Worm (Caenorhabditis elegans): ENCODE measurements around the gene tmed-4.
A peak's percentile ranks its signal among the peaks of the same experiment; 100 is the strongest.
"Not testable (repeated sequence)": the region's sequence is repeated elsewhere in the genome, so short reads cannot be mapped to it uniquely, and the experiment has no call there.

Gene tmed-4

ce11 chrV:19958744-19959143 lies 9.9 kb upstream of the tmed-4 start, which contains the start of gene srh-172:
TSS of gene srh-172 (plus strand) at chrV:19959044.
- TF ChIP-seq fkh-8 (tag; optimal IDR thresholded peaks at IDR 0.05), result no peak
- TF ChIP-seq snpc-4 (tag; optimal IDR thresholded peaks at IDR 0.05), result no peak

- peak; percentile 34 for TF ChIP-seq nhr-19 (GFP tag; conservative IDR thresholded peaks at IDR 0.05)
- TF ChIP-seq isw-1 (GFP tag; IDR thresholded peaks at IDR 0.05), result no peak
- no peak for TF ChIP-seq elt-2 (tag; optimal IDR thresholded peaks at IDR 0.05)
- TF ChIP-seq nhr-20 (tag; optimal IDR thresholded peaks at IDR 0.05), result peak; percentile 64
- TF ChIP-seq nhr-71 (tag; optimal IDR thresholded peaks at IDR 0.05), result no peak
- TF ChIP-seq irx-1 (tag; optimal IDR thresholded peaks at IDR 0.05), result no peak
- TF ChIP-seq elt-3 (tag; optimal IDR thresholded peaks at IDR 0.05), result no peak
- TF ChIP-seq zag-1 (tag; optimal IDR thresholded peaks at IDR 0.05), result no peak
- no peak for TF ChIP-seq snu-23 (GFP tag; optimal IDR thresholded peaks at IDR 0.05)
- peak; percentile 2 for TF ChIP-seq blmp-1 (tag; optimal IDR thresholded peaks at IDR 0.05)
- no peak for TF ChIP-seq nhr-85 (tag)
- TF ChIP-seq ztf-11 (tag; optimal IDR thresholded peaks at IDR 0.05), result no peak
- TF ChIP-seq F16B12.6 (tag; optimal IDR thresholded peaks at IDR 0.05), result no peak
- no peak for TF ChIP-seq nhr-28 (tag; optimal IDR thresholded peaks at IDR 0.05)
Observed at ce11 chrV:19955171-19955570, 6.3 kb upstream of the tmed-4 start, which contains the start of gene abhd-3.1. TSS of gene abhd-3.1 (plus strand) at chrV:19955488.

ce11 chrV:19954491-19954890 lies 5.6 kb upstream of the tmed-4 start:
- no peak for TF ChIP-seq aly-2 (tag; optimal IDR thresholded peaks at IDR 0.05)
- TF ChIP-seq ces-1 (GFP tag; optimal IDR thresholded peaks at IDR 0.05), result no peak
- no peak for TF ChIP-seq vab-15 (tag; optimal IDR thresholded peaks at IDR 0.05)
- TF ChIP-seq mab-9 (GFP tag; IDR thresholded peaks at IDR 0.05), result no peak
- TF ChIP-seq snpc-4 (tag; optimal IDR thresholded peaks at IDR 0.05), result no peak
- no peak for TF ChIP-seq efl-1 (optimal IDR thresholded peaks at IDR 0.05)
- TF ChIP-seq efl-1 (GFP tag; optimal IDR thresholded peaks at IDR 0.05 in 1 of 2), result peak in 1 of 2 experiments; percentile 57
- peak; percentile 15 for TF ChIP-seq alr-1 (tag; optimal IDR thresholded peaks at IDR 0.05; ENCODE audit: borderline replicate concordance)
- no peak for TF ChIP-seq ceh-63 (GFP tag; optimal IDR thresholded peaks at IDR 0.05)
- no peak for TF ChIP-seq fos-1 (tag; optimal IDR thresholded peaks at IDR 0.05)

- TF ChIP-seq ceh-8 (GFP tag; optimal IDR thresholded peaks at IDR 0.05); aly-2 (tag; optimal IDR thresholded peaks at IDR 0.05); F16B12.6 (tag; optimal IDR thresholded peaks at IDR 0.05): not testable (repeated sequence)
Observed at ce11 chrV:19949721-19950120, 828 bp upstream of the tmed-4 start, which contains the start of gene Y60A3A.8. TSS of gene Y60A3A.8 (plus strand) at chrV:19949978.

ce11 chrV:19946529-19946928 lies 2.4 kb downstream of the tmed-4 start, which contains the start of gene dhs-24:
TSS of gene dhs-24 (minus strand) at chrV:19946629.
- TF ChIP-seq pax-3 (tag; optimal IDR thresholded peaks at IDR 0.05), result no peak
- TF ChIP-seq ceh-88 (GFP tag; IDR thresholded peaks at IDR 0.05), result no peak
- no peak for TF ChIP-seq nhr-76 (tag; optimal IDR thresholded peaks at IDR 0.05)
- TF ChIP-seq isw-1 (GFP tag; IDR thresholded peaks at IDR 0.05), result no peak
- no peak for TF ChIP-seq ets-5 (GFP tag; IDR thresholded peaks at IDR 0.05)
- TF ChIP-seq ama-1 (optimal IDR thresholded peaks at IDR 0.05), result no peak
- TF ChIP-seq nhr-20 (tag; optimal IDR thresholded peaks at IDR 0.05), result no peak
- TF ChIP-seq sup-37 (GFP tag; optimal IDR thresholded peaks at IDR 0.05), result no peak
- no peak for TF ChIP-seq snpc-4 (tag; optimal IDR thresholded peaks at IDR 0.05)
- TF ChIP-seq snu-23 (GFP tag; optimal IDR thresholded peaks at IDR 0.05), result no peak
- TF ChIP-seq sox-4 (tag; optimal IDR thresholded peaks at IDR 0.05), result no peak
- no peak for TF ChIP-seq swsn-7 (tag; optimal IDR thresholded peaks at IDR 0.05)
- no peak for TF ChIP-seq nhr-85 (tag)
- TF ChIP-seq unc-30 (tag; optimal IDR thresholded peaks at IDR 0.05), result no peak
- TF ChIP-seq fos-1 (tag; optimal IDR thresholded peaks at IDR 0.05), result no peak
- TF ChIP-seq lin-35 (GFP tag; optimal IDR thresholded peaks at IDR 0.05), result no peak
- TF ChIP-seq lir-3 (tag; optimal IDR thresholded peaks at IDR 0.05; ENCODE audit: poor library complexity), result no peak
- TF ChIP-seq sptf-1 (tag; optimal IDR thresholded peaks at IDR 0.05), result no peak

Measured in whole organism, L1 larva.